Fruit fly (Drosophila melanogaster) whole organism, embryonic: ENCODE measurements around the gene CG32829.
A peak's percentile ranks its signal among the peaks of the same experiment; 100 is the strongest.

Source experiments
- Antp ChIP-seq: fragments of 200-800 bp; sonication (Bioruptor generic); optimal IDR thresholded peaks from 3 replicates; lab custom pipeline; 2016; ENCODE audit warnings: missing biosample characterization, missing genetic modification characterization
- BEAF-32 ChIP-seq: fragments of 200-800 bp; sonication (Bioruptor generic); optimal IDR thresholded peaks from 3 replicates; lab custom pipeline; 2017; ENCODE audit warnings: missing biosample characterization, missing genetic modification characterization, mild to moderate bottlenecking, moderate library complexity, missing genetic modification reagents
- CG10366 ChIP-seq: fragments of 200-800 bp; sonication (Bioruptor generic); IDR thresholded peaks from 2 replicates; pipeline ENCODE4 v1.3.6; 2022; ENCODE audit warnings: missing biosample characterization, missing genetic modification characterization
- CG10462 ChIP-seq: fragments of 200-800 bp; sonication (Bioruptor generic); optimal IDR thresholded peaks from 2 replicates; lab custom pipeline; 2016; ENCODE audit warnings: missing biosample characterization, missing genetic modification characterization
- CG11093 ChIP-seq: fragments of 200-800 bp; sonication (Bioruptor generic); IDR thresholded peaks from 3 replicates; pipeline ENCODE4 v1.3.6; 2022; ENCODE audit warnings: missing biosample characterization, missing genetic modification characterization
- CG11723 ChIP-seq: fragments of 200-800 bp; sonication (Bioruptor generic); optimal IDR thresholded peaks from 2 replicates; lab custom pipeline; 2017; ENCODE audit warnings: missing biosample characterization, mild to moderate bottlenecking, missing genetic modification characterization
- CG14667 ChIP-seq: fragments of 200-800 bp; sonication (Bioruptor generic); IDR thresholded peaks from 2 replicates; pipeline ENCODE4 v1.3.6; 2022; ENCODE audit warnings: missing biosample characterization, missing genetic modification characterization
- CG15073 ChIP-seq: fragments of 200-800 bp; sonication (Bioruptor generic); optimal IDR thresholded peaks from 2 replicates; lab custom pipeline; 2016; ENCODE audit warnings: missing biosample characterization, missing genetic modification characterization
- CG15696 ChIP-seq: fragments of 200-800 bp; sonication (Bioruptor generic); optimal IDR thresholded peaks from 2 replicates; lab custom pipeline; 2019; ENCODE audit warnings: missing biosample characterization, mild to moderate bottlenecking, missing genetic modification characterization, moderate library complexity
- CG16779 ChIP-seq: fragments of 200-800 bp; sonication (Bioruptor generic); IDR thresholded peaks from 2 replicates; pipeline ENCODE4 v1.3.6; 2022; ENCODE audit warnings: missing biosample characterization, missing genetic modification characterization
- CG18619 ChIP-seq: fragments of 200-800 bp; sonication (Bioruptor generic); optimal IDR thresholded peaks from 3 replicates; lab custom pipeline; 2017; ENCODE audit warnings: missing biosample characterization, mild to moderate bottlenecking, missing genetic modification characterization
- CG32767 ChIP-seq: fragments of 200-800 bp; sonication (Bioruptor generic); IDR thresholded peaks from 2 replicates; pipeline ENCODE4 v1.3.6; 2022; ENCODE audit warnings: missing biosample characterization, missing genetic modification characterization
- CG34224 ChIP-seq: fragments of 200-800 bp; sonication (Bioruptor generic); IDR thresholded peaks from 3 replicates; pipeline ENCODE4 v1.3.6; 2022; ENCODE audit warnings: missing biosample characterization, missing genetic modification characterization; ENCODE audit not compliant: partially characterized antibody
- CG3726 ChIP-seq: fragments of 200-800 bp; sonication (Bioruptor generic); IDR thresholded peaks from 3 replicates; pipeline ENCODE4, ENCODE4 v1.3.6; 2022; ENCODE audit warnings: missing biosample characterization, missing genetic modification characterization
- CG4424 ChIP-seq: fragments of 200-800 bp; sonication (Bioruptor generic); optimal IDR thresholded peaks from 3 replicates; lab custom pipeline; 2016; ENCODE audit warnings: missing biosample characterization, missing genetic modification characterization
- CG4730 ChIP-seq: fragments of 200-800 bp; sonication (Bioruptor generic); IDR thresholded peaks from 2 replicates; pipeline ENCODE4 v1.3.6; 2022; ENCODE audit warnings: missing biosample characterization, missing genetic modification characterization
- CG6654 ChIP-seq: fragments of 200-800 bp; sonication (Bioruptor generic); optimal IDR thresholded peaks from 2 replicates; lab custom pipeline; 2017; ENCODE audit warnings: missing biosample characterization, mild to moderate bottlenecking, missing genetic modification characterization
- CG7271 ChIP-seq: fragments of 200-800 bp; sonication (Bioruptor generic); optimal IDR thresholded peaks from 2 replicates; lab custom pipeline; 2018; ENCODE audit warnings: missing biosample characterization, mild to moderate bottlenecking, missing genetic modification characterization, moderate library complexity
- CG8089 ChIP-seq: fragments of 200-800 bp; sonication (Bioruptor generic); optimal IDR thresholded peaks from 3 replicates; lab custom pipeline; 2016; ENCODE audit warnings: missing biosample characterization, missing genetic modification characterization
- CG8944 ChIP-seq: fragments of 200-800 bp; sonication (Bioruptor generic); optimal IDR thresholded peaks from 3 replicates; lab custom pipeline; 2016; ENCODE audit warnings: missing biosample characterization, missing genetic modification characterization
- Chrac-16 ChIP-seq: fragments of 200-800 bp; sonication (Bioruptor generic); optimal IDR thresholded peaks from 3 replicates; lab custom pipeline; 2016; ENCODE audit warnings: missing biosample characterization, missing genetic modification characterization
- CrebB ChIP-seq: fragments of 200-800 bp; sonication (Bioruptor generic); optimal IDR thresholded peaks from 3 replicates; lab custom pipeline; 2018; ENCODE audit warnings: missing biosample characterization, mild to moderate bottlenecking, missing genetic modification characterization
- Dad ChIP-seq: fragments of 200-800 bp; sonication (Bioruptor generic); optimal IDR thresholded peaks from 3 replicates; lab custom pipeline; 2016; ENCODE audit warnings: missing biosample characterization, missing genetic modification characterization
- Eip74EF ChIP-seq, 2 experiments: fragments of 200-800 bp in 1 of 2; fragments of >200 bp in 1 of 2; sonication (Bioruptor generic) in 1 of 2; optimal IDR thresholded peaks; 2 replicates each; lab custom pipeline; 2017 to 2019; ENCODE audit warnings: missing biosample characterization in 2 of 2, missing genetic modification characterization in 2 of 2, mild to moderate bottlenecking in 1 of 2, moderate library complexity in 1 of 2
- Elba2 ChIP-seq: fragments of 200-800 bp; sonication (Bioruptor generic); optimal IDR thresholded peaks from 3 replicates; lab custom pipeline; 2016; ENCODE audit warnings: missing biosample characterization, missing genetic modification characterization
- Ets65A ChIP-seq: fragments of 200-800 bp; sonication (Bioruptor generic); peaks from one replicate; lab custom pipeline; 2016; ENCODE audit warnings: missing biosample characterization, missing genetic modification characterization
- Gsc ChIP-seq: fragments of 200-800 bp; sonication (Bioruptor generic); IDR thresholded peaks from 2 replicates; pipeline ENCODE4 v1.3.6; 2022; ENCODE audit warnings: missing biosample characterization, missing genetic modification characterization
- H15 ChIP-seq: fragments of 200-800 bp; sonication (Bioruptor generic); IDR thresholded peaks from 3 replicates; pipeline ENCODE4 v1.3.6; 2022; ENCODE audit warnings: missing biosample characterization, missing genetic modification characterization
- HLHmδ ChIP-seq: fragments of 200-800 bp; sonication (Bioruptor generic); optimal IDR thresholded peaks from 2 replicates; lab custom pipeline; 2018; ENCODE audit warnings: missing biosample characterization, mild to moderate bottlenecking, missing genetic modification characterization, moderate library complexity
- Hand ChIP-seq: fragments of 200-800 bp; sonication (Bioruptor generic); optimal IDR thresholded peaks from 2 replicates; lab custom pipeline; 2017; ENCODE audit warnings: mild to moderate bottlenecking, missing biosample characterization, missing genetic modification reagents, missing genetic modification characterization
- Hr51 ChIP-seq, 2 experiments: fragments of 200-800 bp; sonication (Bioruptor generic); optimal IDR thresholded peaks; 2 replicates in 1 of 2; 3 replicates in 1 of 2; lab custom pipeline; 2016 to 2018; ENCODE audit warnings: missing biosample characterization in 2 of 2, missing genetic modification characterization in 2 of 2, mild to moderate bottlenecking in 1 of 2, moderate library complexity in 1 of 2
- MTF-1 ChIP-seq: fragments of 200-800 bp; sonication (Bioruptor generic); optimal IDR thresholded peaks from 2 replicates; lab custom pipeline; 2018; ENCODE audit warnings: missing biosample characterization, mild to moderate bottlenecking, missing genetic modification characterization, borderline replicate concordance
- Mes4 ChIP-seq: fragments of 200-800 bp; sonication (Bioruptor generic); optimal IDR thresholded peaks from 2 replicates; lab custom pipeline; 2016; ENCODE audit warnings: missing biosample characterization, missing genetic modification characterization
- Ptx1 ChIP-seq: fragments of 200-800 bp; sonication (Bioruptor generic); IDR thresholded peaks from 2 replicates; pipeline ENCODE4 v1.3.6; 2022; ENCODE audit warnings: missing biosample characterization, missing genetic modification characterization
- TFAM ChIP-seq: fragments of 200-800 bp; sonication (Bioruptor generic); optimal IDR thresholded peaks from 2 replicates; lab custom pipeline; 2017; ENCODE audit warnings: missing biosample characterization, missing genetic modification characterization, inconsistent platforms
- Trl ChIP-seq, 3 experiments: fragments of >200 bp in 2 of 3; fragments of 200-800 bp in 1 of 3; sonication (Bioruptor generic) in 1 of 3; optimal IDR thresholded peaks; 2 replicates in 1 of 3; 3 replicates in 2 of 3; lab custom pipeline; 2016 to 2017; ENCODE audit warnings: missing biosample characterization in 1 of 3, missing genetic modification characterization in 1 of 3
- crc ChIP-seq: fragments of 200-800 bp; sonication (Bioruptor generic); optimal IDR thresholded peaks from 2 replicates; lab custom pipeline; 2016; ENCODE audit warnings: missing biosample characterization, missing genetic modification characterization
- dan ChIP-seq: fragments of 200-800 bp; sonication (Bioruptor generic); IDR thresholded peaks from 2 replicates; pipeline ENCODE4 v1.3.6; 2022; ENCODE audit warnings: missing biosample characterization, missing genetic modification characterization
- danr ChIP-seq: fragments of 200-800 bp; sonication (Bioruptor generic); IDR thresholded peaks from 2 replicates; pipeline ENCODE4 v1.3.6; 2022; ENCODE audit warnings: missing biosample characterization, missing genetic modification characterization
- ems ChIP-seq: fragments of 200-800 bp; sonication (Bioruptor generic); optimal IDR thresholded peaks from 3 replicates; lab custom pipeline; 2016; ENCODE audit warnings: missing biosample characterization, missing genetic modification characterization
- gro ChIP-seq: fragments of 200-800 bp; sonication (Bioruptor generic); optimal IDR thresholded peaks from 2 replicates; lab custom pipeline; 2016; ENCODE audit warnings: missing biosample characterization, missing genetic modification characterization
- klu ChIP-seq: fragments of 200-800 bp; sonication (Bioruptor generic); IDR thresholded peaks from 2 replicates; pipeline ENCODE4 v1.3.6; 2022; ENCODE audit warnings: missing biosample characterization, missing genetic modification characterization
- lab ChIP-seq: fragments of 200-800 bp; sonication (Bioruptor generic); optimal IDR thresholded peaks from 3 replicates; lab custom pipeline; 2017; ENCODE audit warnings: missing biosample characterization, missing genetic modification characterization, mild to moderate bottlenecking, moderate library complexity, missing genetic modification reagents
- pros ChIP-seq: fragments of 200-800 bp; sonication (Bioruptor generic); optimal IDR thresholded peaks from 3 replicates; lab custom pipeline; 2019; ENCODE audit warnings: missing biosample characterization, mild to moderate bottlenecking, missing genetic modification characterization, moderate library complexity
- salm ChIP-seq: fragments of 200-800 bp; sonication (Bioruptor generic); optimal IDR thresholded peaks from 2 replicates; lab custom pipeline; 2018; ENCODE audit warnings: missing biosample characterization, mild to moderate bottlenecking, missing genetic modification characterization
- scrt ChIP-seq: fragments of 200-800 bp; sonication (Bioruptor generic); optimal IDR thresholded peaks from 2 replicates; lab custom pipeline; 2018; ENCODE audit warnings: missing biosample characterization, mild to moderate bottlenecking, missing genetic modification characterization, moderate library complexity
- sens ChIP-seq: fragments of 200-800 bp; sonication (Bioruptor generic); peaks from one replicate; lab custom pipeline; 2016; ENCODE audit warnings: missing biosample characterization, missing genetic modification characterization
- sisA ChIP-seq: fragments of 200-800 bp; sonication (Bioruptor generic); IDR thresholded peaks from 2 replicates; pipeline ENCODE4 v1.3.6; 2022; ENCODE audit warnings: missing biosample characterization, missing genetic modification characterization
- stc ChIP-seq: fragments of 200-800 bp; sonication (Bioruptor generic); IDR thresholded peaks from 2 replicates; pipeline ENCODE4 v1.3.6; 2022; ENCODE audit warnings: missing biosample characterization, missing genetic modification characterization
- stwl ChIP-seq: fragments of 200-800 bp; sonication (Bioruptor generic); optimal IDR thresholded peaks from 3 replicates; lab custom pipeline; 2018; ENCODE audit warnings: missing biosample characterization, mild to moderate bottlenecking, missing genetic modification characterization, moderate library complexity
- unpg ChIP-seq: fragments of 200-800 bp; sonication (Bioruptor generic); optimal IDR thresholded peaks from 3 replicates; lab custom pipeline; 2018; ENCODE audit warnings: missing biosample characterization, mild to moderate bottlenecking, missing genetic modification characterization, moderate library complexity

CG32829 gene

dm6 chr2L:6956725-6957124 lies 40.5 kb upstream of the CG32829 start, which contains the start of the genes CG13775 and CG3430 (continued):
- TF ChIP-seq dan = no peak
- no peak for TF ChIP-seq CG6654
- no peak for TF ChIP-seq danr
- no peak for TF ChIP-seq salm
- peak; percentile 62 for TF ChIP-seq Antp (GFP tag; lab: Kevin White, UChicago)
- TF ChIP-seq lab (GFP tag; lab: Kevin White, UChicago) = no peak
- TF ChIP-seq crc (GFP tag; lab: Kevin White, UChicago) = no peak
- TF ChIP-seq unpg (GFP tag; lab: Kevin White, UChicago) = no peak
- TF ChIP-seq gro = peak; percentile 33
- TF ChIP-seq CG8089 (GFP tag; lab: Kevin White, UChicago) = no peak
- peak; percentile 36; the same call in 1 of the 2 replicates for TF ChIP-seq stc (GFP tag; lab: Robert Waterston, UW)
- TF ChIP-seq BEAF-32 (GFP tag; lab: Kevin White, UChicago) = peak; percentile 79
- no peak for TF ChIP-seq CG16779
- TF ChIP-seq CG10462 (GFP tag; lab: Kevin White, UChicago) = no peak
- TF ChIP-seq H15 = no peak
- peak; percentile 38 for TF ChIP-seq CG7271
- TF ChIP-seq CG18619 = no peak
- TF ChIP-seq CG15696 (tag; lab: Kevin White, UChicago) = peak; percentile 0
- no peak for TF ChIP-seq ems
- no peak for TF ChIP-seq Eip74EF (GFP tag; optimal IDR thresholded peaks at IDR 0.05; lab: Kevin White, UChicago)
- TF ChIP-seq CG4424 (GFP tag; lab: Kevin White, UChicago) = peak; percentile 37
- no peak for TF ChIP-seq CG11093 (GFP tag; lab: Robert Waterston, UW)
- TF ChIP-seq CG8944 (GFP tag; lab: Kevin White, UChicago) = no peak
- no peak for TF ChIP-seq CG11723
- TF ChIP-seq CrebB (tag; lab: Kevin White, UChicago) = no peak
- no peak for TF ChIP-seq pros (GFP tag; lab: Kevin White, UChicago)
- peak; percentile 27 for TF ChIP-seq Dad (GFP tag; lab: Kevin White, UChicago)
- TF ChIP-seq HLHmδ = no peak
- TF ChIP-seq CG15073 (GFP tag; lab: Kevin White, UChicago) = no peak
- no peak for TF ChIP-seq Gsc
- no peak for TF ChIP-seq sisA (GFP tag; lab: Robert Waterston, UW)
- TF ChIP-seq CG34224 (GFP tag; lab: Robert Waterston, UW) = peak; percentile 71
- peak; percentile 18; the same call in 1 of the 2 replicates for TF ChIP-seq CG10366 (GFP tag; lab: Robert Waterston, UW)
- no peak for TF ChIP-seq MTF-1
- no peak for TF ChIP-seq TFAM
- TF ChIP-seq stwl (tag; lab: Kevin White, UChicago) = peak; percentile 39
- TF ChIP-seq CG3726 (GFP tag; lab: Robert Waterston, UW) = no peak
- 0 out of 2 replicates have a peak, but pooled peaks have one; percentile 6 for TF ChIP-seq klu (GFP tag; lab: Robert Waterston, UW)
- peak; percentile 29 for TF ChIP-seq Chrac-16 (GFP tag; lab: Kevin White, UChicago)
- TF ChIP-seq Ets65A = peak; percentile 98
- TF ChIP-seq sens (GFP tag; lab: Kevin White, UChicago) = peak; percentile 86
- TF ChIP-seq Hand = no peak
- TF ChIP-seq Elba2 (GFP tag; lab: Kevin White, UChicago) = peak; percentile 51
- no peak for TF ChIP-seq CG14667 (GFP tag; lab: Robert Waterston, UW)
- TF ChIP-seq Trl (optimal IDR thresholded peaks at IDR 0.05; lab: Kevin White, UChicago) = no peak
- peak; percentile 42 for TF ChIP-seq Trl (GFP tag; optimal IDR thresholded peaks at IDR 0.05; lab: Kevin White, UChicago)
- no peak for TF ChIP-seq CG32767 (GFP tag; lab: Robert Waterston, UW)
- peak in 1 of 2 experiments; percentile 1 for TF ChIP-seq Hr51 (GFP tag; optimal IDR thresholded peaks at IDR 0.05; lab: Kevin White, UChicago)
- no peak for TF ChIP-seq scrt (GFP tag; lab: Kevin White, UChicago)
- TF ChIP-seq CG4730 (GFP tag; lab: Robert Waterston, UW) = no peak
- peak; percentile 8 for TF ChIP-seq Mes4 (GFP tag; lab: Kevin White, UChicago)
- TF ChIP-seq Ptx1 (GFP tag; lab: Robert Waterston, UW) = no peak
